Worm (Caenorhabditis elegans): Measurements from ENCODE around the gene rpoa-49.

ce11 chrII:41914-42313 is 2.9 kb upstream of the rpoa-49 start, which contains the start of gene F23F1.10:
- no peak for TF ChIP-seq skn-1 (tag; optimal IDR thresholded peaks at IDR 0.05)
- TF ChIP-seq ceh-16 (tag; optimal IDR thresholded peaks at IDR 0.05), result no peak
- TF ChIP-seq ama-1 (optimal IDR thresholded peaks at IDR 0.05), result no peak
- TF ChIP-seq ztf-4 (tag; optimal IDR thresholded peaks at IDR 0.05), result no peak
- TF ChIP-seq ceh-28 (tag; optimal IDR thresholded peaks at IDR 0.05), result no peak
- no peak for TF ChIP-seq unc-62 (GFP tag; optimal IDR thresholded peaks at IDR 0.05)
- no peak for TF ChIP-seq ceh-9 (tag; optimal IDR thresholded peaks at IDR 0.05)
